Fruit fly (Drosophila melanogaster) S2 (cell line): ENCODE measurements around the gene CG18266.

Experiments
- CG8478 ChIP-seq: fragments of >200 bp; optimal IDR thresholded peaks from 2 replicates; lab custom pipeline; 2018
- CTCF ChIP-seq, 2 experiments: fragments of >200 bp; optimal IDR thresholded peaks; 2 replicates each; lab custom pipeline; 2018

dm6 chr2L:5617896-5618505 is 21.4 kb downstream of the CG18266 start, which contains the start of gene DIP-eta:
- TF ChIP-seq CG8478 (lab: Kevin White, UChicago) (no peak), CTCF (optimal IDR thresholded peaks at IDR 0.05; lab: Kevin White, UChicago) (no peak)
